Fruit fly (Drosophila melanogaster) whole organism, wandering third instar larva: ENCODE results near the gene Gug.

Experiments
- Abd-B ChIP-seq: fragments of >200 bp; optimal IDR thresholded peaks from 2 replicates; lab custom pipeline; 2017; ENCODE audit warnings: missing biosample characterization, missing genetic modification characterization
- CG32264 ChIP-seq: fragments of 200-800 bp; sonication (Bioruptor generic); optimal IDR thresholded peaks from 2 replicates; lab custom pipeline; 2016; ENCODE audit warnings: missing biosample characterization, missing genetic modification characterization
- CG9705 ChIP-seq: fragments of 200-800 bp; sonication (Bioruptor generic); optimal IDR thresholded peaks from 2 replicates; lab custom pipeline; 2018; ENCODE audit warnings: missing biosample characterization, mild to moderate bottlenecking, missing genetic modification characterization
- CrebA ChIP-seq: fragments of 200-800 bp; sonication (Bioruptor generic); optimal IDR thresholded peaks from 2 replicates; lab custom pipeline; 2016; ENCODE audit warnings: missing biosample characterization, mild to moderate bottlenecking, missing genetic modification characterization, borderline replicate concordance
- Dif ChIP-seq: fragments of 200-275, 200-300 bp; sonication (Bioruptor generic); optimal IDR thresholded peaks from 2 replicates; lab custom pipeline; 2018; ENCODE audit warnings: missing biosample characterization, missing genetic modification characterization; ENCODE audit not compliant: partially characterized antibody
- GATAd ChIP-seq: sonication (Bioruptor generic); optimal IDR thresholded peaks from 2 replicates; lab custom pipeline; 2016; ENCODE audit warnings: missing biosample characterization, missing genetic modification characterization
- HLH106 ChIP-seq: fragments of 200-800 bp; optimal IDR thresholded peaks from 3 replicates; lab custom pipeline; 2019; ENCODE audit warnings: missing biosample characterization, mild to moderate bottlenecking, missing genetic modification characterization, moderate library complexity
- Hr78 ChIP-seq: fragments of >200 bp; optimal IDR thresholded peaks from 2 replicates; lab custom pipeline; 2017; ENCODE audit warnings: missing biosample characterization, missing genetic modification characterization
- Hr83 ChIP-seq: fragments of 200-300 bp; sonication (Bioruptor generic); optimal IDR thresholded peaks from 2 replicates; lab custom pipeline; 2016; ENCODE audit warnings: missing biosample characterization, mild to moderate bottlenecking, missing genetic modification characterization, moderate library complexity; ENCODE audit not compliant: poor library complexity, severe bottlenecking
- Jra ChIP-seq: sonication (Bioruptor generic); optimal IDR thresholded peaks from 2 replicates; lab custom pipeline; 2016; ENCODE audit warnings: missing biosample characterization, missing genetic modification characterization
- Mio ChIP-seq: sonication (Bioruptor generic); optimal IDR thresholded peaks from 2 replicates; lab custom pipeline; 2016; ENCODE audit warnings: missing biosample characterization, missing genetic modification characterization
- Myc ChIP-seq: fragments of >200 bp; optimal IDR thresholded peaks from 2 replicates; lab custom pipeline; 2017
- N ChIP-seq: fragments of >200 bp; optimal IDR thresholded peaks from 2 replicates; lab custom pipeline; 2018; ENCODE audit warnings: missing biosample characterization, missing external identifiers, missing genetic modification characterization
- OdsH ChIP-seq: fragments of 200-800 bp; sonication (Bioruptor generic); optimal IDR thresholded peaks from 2 replicates; lab custom pipeline; 2016; ENCODE audit warnings: missing biosample characterization, mild to moderate bottlenecking, missing genetic modification characterization
- Rel ChIP-seq, 2 experiments: fragments of 200-800 bp; sonication (Bioruptor generic) in 1 of 2; optimal IDR thresholded peaks; 2 replicates in 1 of 2; 3 replicates in 1 of 2; lab custom pipeline; 2016 to 2019; ENCODE audit warnings: mild to moderate bottlenecking in 2 of 2, missing biosample characterization in 2 of 2, missing genetic modification characterization in 2 of 2, moderate library complexity in 1 of 2
- Sp1 ChIP-seq: fragments of 200-800 bp; sonication (Bioruptor generic); optimal IDR thresholded peaks from 3 replicates; lab custom pipeline; 2019; ENCODE audit warnings: missing biosample characterization, mild to moderate bottlenecking, missing genetic modification characterization, moderate library complexity
- Vsx2 ChIP-seq: fragments of 200-300, 225-300 bp; sonication (Bioruptor generic); optimal IDR thresholded peaks from 2 replicates; lab custom pipeline; 2018; ENCODE audit warnings: missing biosample characterization, missing genetic modification characterization; ENCODE audit not compliant: partially characterized antibody
- br ChIP-seq: fragments of 200-800 bp; sonication (Bioruptor generic); optimal IDR thresholded peaks from 2 replicates; lab custom pipeline; 2016; ENCODE audit warnings: missing biosample characterization, missing genetic modification characterization
- brk ChIP-seq: fragments of 200-800 bp; sonication (Bioruptor generic); optimal IDR thresholded peaks from 2 replicates; lab custom pipeline; 2016; ENCODE audit warnings: missing biosample characterization, mild to moderate bottlenecking, missing genetic modification characterization
- dl ChIP-seq, 2 experiments: fragments of 175-275, 200-275 bp in 1 of 2; fragments of 200-275 bp in 1 of 2; sonication (Bioruptor generic); optimal IDR thresholded peaks; lab custom pipeline; 2018; ENCODE audit warnings: mild to moderate bottlenecking in 2 of 2, missing biosample characterization in 2 of 2, missing genetic modification characterization in 2 of 2, moderate library complexity in 2 of 2; ENCODE audit not compliant: partially characterized antibody in 2 of 2, insufficient read depth in 1 of 2
- dmrt93B ChIP-seq: fragments of 200-800 bp; sonication (Bioruptor generic); optimal IDR thresholded peaks from 2 replicates; lab custom pipeline; 2018; ENCODE audit warnings: missing biosample characterization, mild to moderate bottlenecking, missing genetic modification characterization
- dsf ChIP-seq: sonication (Bioruptor generic); optimal IDR thresholded peaks from 2 replicates; lab custom pipeline; 2016; ENCODE audit warnings: missing biosample characterization, missing genetic modification characterization, borderline replicate concordance
- ey ChIP-seq: fragments of 200-800 bp; sonication (Bioruptor generic); optimal IDR thresholded peaks from 2 replicates; lab custom pipeline; 2016; ENCODE audit warnings: missing biosample characterization, missing genetic modification characterization
- foxo ChIP-seq, 2 experiments: fragments of 200-800 bp; sonication (Bioruptor generic); optimal IDR thresholded peaks; 2 replicates in 1 of 2; 3 replicates in 1 of 2; lab custom pipeline; 2016 to 2017; ENCODE audit warnings: missing biosample characterization in 2 of 2, missing genetic modification characterization in 2 of 2
- fru ChIP-seq: fragments of 200-800 bp; sonication (Bioruptor generic); optimal IDR thresholded peaks from 3 replicates; lab custom pipeline; 2016; ENCODE audit warnings: missing biosample characterization, mild to moderate bottlenecking, missing genetic modification characterization
- h ChIP-seq: fragments of 200-800 bp; sonication (Bioruptor generic); optimal IDR thresholded peaks from 3 replicates; lab custom pipeline; 2016; ENCODE audit warnings: missing biosample characterization, mild to moderate bottlenecking, missing genetic modification characterization
- jim ChIP-seq: fragments of 175-275, 200-325 bp; sonication (Bioruptor generic); optimal IDR thresholded peaks from 2 replicates; lab custom pipeline; 2016; ENCODE audit warnings: missing biosample characterization, mild to moderate bottlenecking, missing genetic modification characterization
- lola ChIP-seq: fragments of >200 bp; optimal IDR thresholded peaks from 2 replicates; lab custom pipeline; 2017; ENCODE audit warnings: missing biosample characterization, missing genetic modification characterization
- psq ChIP-seq: fragments of 200-800 bp; sonication (Bioruptor generic); optimal IDR thresholded peaks from 3 replicates; lab custom pipeline; 2017; ENCODE audit warnings: missing biosample characterization, mild to moderate bottlenecking, missing genetic modification characterization, moderate library complexity
- rgr ChIP-seq: fragments of 200-800 bp; sonication (Bioruptor generic); optimal IDR thresholded peaks from 3 replicates; lab custom pipeline; 2016; ENCODE audit warnings: missing biosample characterization, mild to moderate bottlenecking, missing genetic modification characterization
- sv ChIP-seq: fragments of 200-800 bp; sonication (Bioruptor generic); optimal IDR thresholded peaks from 3 replicates; lab custom pipeline; 2016; ENCODE audit warnings: missing biosample characterization, missing genetic modification characterization
- tai ChIP-seq: sonication (Bioruptor generic); optimal IDR thresholded peaks from 2 replicates; lab custom pipeline; 2016; ENCODE audit warnings: missing biosample characterization, missing genetic modification characterization
- usp ChIP-seq: fragments of >200 bp; optimal IDR thresholded peaks from 2 replicates; lab custom pipeline; 2017; ENCODE audit warnings: missing biosample characterization, missing genetic modification characterization
- woc ChIP-seq: sonication (Bioruptor generic); optimal IDR thresholded peaks from 2 replicates; lab custom pipeline; 2016; ENCODE audit warnings: missing biosample characterization, mild to moderate bottlenecking, missing genetic modification characterization

Gene Gug

DNA sequence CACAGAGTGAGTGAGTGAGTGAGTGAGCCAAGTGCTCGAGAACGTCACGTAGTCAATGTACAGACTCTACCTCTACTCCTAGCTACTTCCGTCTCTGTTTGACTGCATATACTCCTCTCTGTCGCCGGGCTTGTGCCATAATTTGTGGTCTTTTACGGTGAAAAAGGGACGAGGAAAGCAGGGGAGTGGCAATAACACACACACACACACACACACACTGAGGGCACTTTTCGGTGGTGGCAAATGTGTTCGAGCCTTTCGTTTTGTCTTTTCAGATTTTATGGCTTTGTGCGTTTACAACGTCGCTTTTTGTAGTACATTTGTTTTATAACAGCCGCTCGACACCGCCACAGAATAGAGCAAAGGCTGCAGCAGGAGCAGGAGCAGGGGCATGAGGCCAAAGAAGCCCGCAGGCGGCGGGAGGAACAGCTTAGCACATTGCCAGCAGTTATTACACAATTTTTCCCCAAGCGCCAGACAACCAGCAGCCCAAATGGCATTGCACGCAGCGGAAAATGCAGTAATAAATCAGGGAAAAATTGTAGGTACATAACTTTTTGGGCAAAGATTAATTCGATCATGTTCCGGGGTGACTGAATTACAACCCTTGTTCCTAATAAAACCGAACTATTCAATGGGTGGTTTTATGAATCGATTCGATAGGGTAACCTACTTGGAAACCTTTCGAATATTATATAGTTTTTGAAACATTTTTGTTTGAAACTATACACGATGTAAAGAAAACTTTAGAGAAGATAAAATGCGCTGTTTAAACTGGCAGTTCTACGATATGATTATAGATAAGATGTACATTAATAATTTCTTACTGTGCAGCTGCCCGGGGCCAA is 9.3 kb downstream of the Gug start:
- TF ChIP-seq CrebA (no peak), Jra (GFP tag; lab: Kevin White, UChicago) (no peak), brk (GFP tag; lab: Kevin White, UChicago) (peak; percentile 11), Abd-B (GFP tag; lab: Kevin White, UChicago) (no peak), Dif (no peak), dmrt93B (GFP tag; lab: Kevin White, UChicago) (peak; percentile 11), CG9705 (GFP tag; lab: Kevin White, UChicago) (no peak), usp (GFP tag; lab: Kevin White, UChicago) (no peak), OdsH (GFP tag; lab: Kevin White, UChicago) (peak; percentile 39), foxo (GFP tag; optimal IDR thresholded peaks at IDR 0.05; lab: Kevin White, UChicago) (peak in 1 of 2 experiments; percentile 37), lola (GFP tag; lab: Kevin White, UChicago) (no peak), fru (GFP tag; lab: Kevin White, UChicago) (peak; percentile 51), N (GFP tag; lab: Kevin White, UChicago) (no peak), h (GFP tag; lab: Kevin White, UChicago) (peak; percentile 44), CG32264 (no peak), sv (GFP tag; lab: Kevin White, UChicago) (no peak), HLH106 (tag; lab: Kevin White, UChicago) (peak; percentile 36), woc (GFP tag; lab: Kevin White, UChicago) (no peak), rgr (GFP tag; lab: Kevin White, UChicago) (peak; percentile 1), dsf (no peak), ey (GFP tag; lab: Kevin White, UChicago) (peak; percentile 8)
- TF ChIP-seq, all 38 proteins: peak for 9

DNA sequence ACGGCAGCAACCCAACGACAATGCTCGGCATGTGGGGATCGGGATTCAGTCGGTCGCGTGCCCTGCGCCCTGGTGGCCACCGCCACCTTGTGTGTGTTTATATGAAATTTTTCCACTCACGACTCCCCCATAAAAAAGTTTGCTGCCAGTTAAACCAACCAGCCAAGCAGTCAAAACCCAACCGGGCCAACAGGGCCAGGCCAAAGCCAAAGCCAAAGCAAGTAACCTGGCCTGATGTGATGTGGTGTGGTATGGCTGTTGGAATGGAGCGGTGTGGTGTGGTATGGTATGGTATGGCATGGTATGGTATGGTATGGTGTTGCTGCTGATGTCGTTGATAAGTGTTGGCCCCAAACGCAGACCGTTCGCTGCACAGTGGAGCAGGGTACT is 9.9 kb downstream of the Gug start:
- TF ChIP-seq Mio (no peak), Vsx2 (GFP tag; lab: Kevin White, UChicago) (peak; percentile 71), Hr83 (GFP tag; lab: Kevin White, UChicago) (no peak), Dif (peak; percentile 54), h (GFP tag; lab: Kevin White, UChicago) (no peak), OdsH (GFP tag; lab: Kevin White, UChicago) (no peak), woc (GFP tag; lab: Kevin White, UChicago) (no peak)

DNA sequence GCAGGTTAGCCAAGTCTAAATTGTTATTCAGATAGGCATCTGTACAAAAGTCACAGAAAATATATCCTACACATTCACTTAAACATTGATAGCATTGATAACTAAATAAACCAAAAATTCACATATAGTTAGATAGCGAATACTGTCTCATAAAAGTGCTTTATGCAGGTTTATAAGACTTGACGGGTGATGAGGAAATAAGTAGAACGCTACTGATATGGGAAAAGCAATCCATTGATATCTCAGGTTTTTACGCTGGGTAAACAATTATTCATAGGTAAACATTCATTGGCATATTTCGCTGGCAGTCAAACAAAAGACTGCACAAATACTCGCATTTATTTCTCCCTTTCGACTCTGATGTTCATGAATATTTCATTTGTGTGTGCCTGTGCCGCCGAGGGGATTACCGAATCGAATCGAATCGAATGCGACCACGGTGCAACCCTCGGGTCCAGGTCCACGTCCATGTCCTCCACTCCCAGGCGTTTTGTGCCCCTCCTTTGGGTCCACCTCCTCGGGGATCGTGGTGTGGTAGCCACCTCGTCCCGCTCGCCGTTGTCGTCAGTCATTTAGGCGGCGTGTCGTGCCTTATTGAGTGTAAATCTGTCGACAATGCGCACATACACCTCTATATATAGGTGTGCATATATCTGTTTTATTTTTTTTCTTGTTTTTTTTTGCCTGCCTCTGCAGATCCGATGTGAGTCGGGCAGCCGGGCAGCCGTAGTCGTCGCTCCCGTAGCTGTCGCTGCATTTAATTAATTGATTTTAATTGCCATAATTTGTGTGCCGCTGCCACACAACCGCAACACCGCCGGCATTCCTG is 10.5 kb downstream of the Gug start:
- TF ChIP-seq GATAd (GFP tag; lab: Kevin White, UChicago) (no peak), Rel (GFP tag; optimal IDR thresholded peaks at IDR 0.05; lab: Kevin White, UChicago) (no peak), Rel (tag; optimal IDR thresholded peaks at IDR 0.05; lab: Kevin White, UChicago) (peak; percentile 31), Myc (no peak), ey (GFP tag; lab: Kevin White, UChicago) (no peak), jim (no peak), rgr (GFP tag; lab: Kevin White, UChicago) (peak; percentile 22), CrebA (no peak), usp (GFP tag; lab: Kevin White, UChicago) (no peak), dmrt93B (GFP tag; lab: Kevin White, UChicago) (peak; percentile 34), br (GFP tag; lab: Kevin White, UChicago) (peak; percentile 21), Hr83 (GFP tag; lab: Kevin White, UChicago) (peak; percentile 10), sv (GFP tag; lab: Kevin White, UChicago) (no peak), foxo (GFP tag; optimal IDR thresholded peaks at IDR 0.05; lab: Kevin White, UChicago) (peak in 1 of 2 experiments; percentile 34), CG32264 (no peak), Mio (no peak), psq (peak; percentile 16), HLH106 (tag; lab: Kevin White, UChicago) (peak; percentile 10), Abd-B (GFP tag; lab: Kevin White, UChicago) (no peak), dl (GFP tag; optimal IDR thresholded peaks at IDR 0.05; lab: Kevin White, UChicago; ENCODE audit: insufficient read depth in 1 of 2, partially characterized antibody in 2 of 2) (no peak), lola (GFP tag; lab: Kevin White, UChicago) (no peak), brk (GFP tag; lab: Kevin White, UChicago) (no peak), woc (GFP tag; lab: Kevin White, UChicago) (peak; percentile 56), Sp1 (no peak), Dif (no peak), h (GFP tag; lab: Kevin White, UChicago) (peak; percentile 19), Hr78 (GFP tag; lab: Kevin White, UChicago) (no peak), tai (no peak), Vsx2 (GFP tag; lab: Kevin White, UChicago) (no peak), CG9705 (GFP tag; lab: Kevin White, UChicago) (no peak)
